Worm (Caenorhabditis elegans): Measurements from ENCODE around the gene gadr-2.

DNA sequence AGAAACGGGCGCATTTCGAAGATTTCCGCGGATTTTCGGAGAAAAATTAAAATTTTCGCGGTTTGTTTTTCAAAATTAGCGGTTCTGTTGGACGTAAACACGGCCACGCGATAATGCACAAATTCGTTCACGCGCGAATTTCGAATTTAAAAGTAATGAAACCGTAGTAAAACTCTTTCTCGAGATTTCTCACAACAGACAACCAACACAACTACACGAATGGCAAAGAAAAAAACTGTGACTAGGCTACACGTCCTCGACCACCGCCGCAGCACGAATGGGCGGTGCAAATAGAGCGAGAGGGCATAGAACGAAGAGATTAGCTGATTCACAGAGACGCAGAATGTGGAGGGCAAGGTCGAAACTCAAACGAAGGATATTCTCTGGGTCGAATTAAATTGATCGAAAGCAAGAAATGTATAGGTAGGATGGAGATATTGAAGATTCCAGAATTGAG is 44.0 kb downstream of the gadr-2 start, which contains the start of gene idh-1:
- TF ChIP-seq C17E4.6 (GFP tag; IDR thresholded peaks at IDR 0.05) (no peak), K11D2.4 (GFP tag; IDR thresholded peaks at IDR 0.05) (no peak), F23B12.7 (tag; optimal IDR thresholded peaks at IDR 0.05; ENCODE audit: insufficient read depth) (peak; percentile 9), lin-40 (tag; optimal IDR thresholded peaks at IDR 0.05) (no peak), tlf-1 (GFP tag; optimal IDR thresholded peaks at IDR 0.05) (peak; percentile 75), efl-1 (GFP tag; optimal IDR thresholded peaks at IDR 0.05) (peak; percentile 95), atf-7 (tag; optimal IDR thresholded peaks at IDR 0.05) (no peak), rec-8 (tag; optimal IDR thresholded peaks at IDR 0.05) (no peak), ZK185.1 (tag; optimal IDR thresholded peaks at IDR 0.05; ENCODE audit: poor library complexity, severe bottlenecking) (no peak), nfyb-1 (GFP tag; IDR thresholded peaks at IDR 0.05) (0 out of 2 replicates have a peak, but pooled peaks have one; percentile 17)

Data from whole organism, young adult.